Fruit fly (Drosophila melanogaster) whole organism, adult: Measurements from ENCODE around the gene mri.

ENCODE experiments used
- CG14711 ChIP-seq: fragments of 200-800 bp; sonication (Bioruptor generic); optimal IDR thresholded peaks from 2 replicates; lab custom pipeline; 2018; ENCODE audit warnings: missing biosample characterization, mild to moderate bottlenecking, missing genetic modification characterization, moderate library complexity
- CG1620 ChIP-seq: fragments of 200-800 bp; sonication (Bioruptor generic); optimal IDR thresholded peaks from 2 replicates; lab custom pipeline; 2016; ENCODE audit warnings: missing biosample characterization, missing genetic modification characterization
- Crg-1 ChIP-seq: fragments of 200-800 bp; sonication (Bioruptor generic); optimal IDR thresholded peaks from 2 replicates; lab custom pipeline; 2016; ENCODE audit warnings: missing biosample characterization, missing genetic modification characterization
- bab1 ChIP-seq: fragments of 200-800 bp; sonication (Bioruptor generic); optimal IDR thresholded peaks from 3 replicates; lab custom pipeline; 2019; ENCODE audit warnings: missing biosample characterization, mild to moderate bottlenecking, missing genetic modification characterization, moderate library complexity

DNA sequence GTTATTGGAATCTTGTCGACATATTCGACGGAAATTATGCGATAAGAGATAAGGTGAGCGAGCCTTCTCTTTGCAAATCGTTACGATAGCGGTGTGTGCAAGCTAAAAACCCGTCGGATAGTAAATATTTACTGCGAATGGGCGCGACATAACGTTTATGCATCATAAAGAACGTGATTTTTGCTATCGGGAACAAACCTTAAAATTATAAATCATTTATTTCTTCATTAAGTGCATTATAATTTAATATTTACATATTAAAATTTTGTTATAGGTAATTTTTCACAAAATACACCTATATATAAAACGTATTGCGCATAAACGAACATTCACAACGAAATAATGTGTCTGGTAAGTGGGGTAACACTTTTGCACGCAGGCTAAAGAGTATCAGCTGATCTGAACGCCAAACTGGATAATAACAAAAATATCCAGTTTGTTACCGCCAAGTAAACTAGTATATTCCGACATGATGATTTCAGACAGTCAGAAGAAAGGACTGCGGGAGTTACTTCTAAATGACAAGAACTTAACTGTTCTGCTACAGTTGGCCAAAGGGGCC, 5.8 kb downstream of the mri start, which contains the start of the genes Gk1 and CG13876:
- TF ChIP-seq CG14711 (tag; lab: Kevin White, UChicago): peak; percentile 97
- peak; percentile 86 for TF ChIP-seq CG1620 (GFP tag; lab: Kevin White, UChicago)
- peak; percentile 91 for TF ChIP-seq Crg-1 (GFP tag; lab: Kevin White, UChicago)
- peak; percentile 99 for TF ChIP-seq bab1 (GFP tag; lab: Kevin White, UChicago)
